Worm (Caenorhabditis elegans) whole organism, L2 larva: ENCODE results near the gene dif-1.

Source experiments
- ama-1 ChIP-seq: fragments of 150-350 bp; optimal IDR thresholded peaks from 2 replicates; lab custom pipeline; 2018; ENCODE audit warnings: inconsistent platforms
- lin-11 ChIP-seq: fragments of 150-350 bp; sonication (generic microtip); optimal IDR thresholded peaks from 2 replicates; lab custom pipeline; 2014; ENCODE audit warnings: missing biosample characterization, missing genetic modification characterization, inconsistent platforms, mixed read lengths
- nhr-25 ChIP-seq: fragments of 150-350 bp; sonication (generic microtip); optimal IDR thresholded peaks from 3 replicates; lab custom pipeline; 2014; ENCODE audit warnings: missing biosample characterization, missing genetic modification characterization
- snpc-4 ChIP-seq: fragments of 150-350 bp; optimal IDR thresholded peaks from 2 replicates; lab custom pipeline; 2014; ENCODE audit warnings: missing biosample characterization, missing genetic modification characterization

DNA sequence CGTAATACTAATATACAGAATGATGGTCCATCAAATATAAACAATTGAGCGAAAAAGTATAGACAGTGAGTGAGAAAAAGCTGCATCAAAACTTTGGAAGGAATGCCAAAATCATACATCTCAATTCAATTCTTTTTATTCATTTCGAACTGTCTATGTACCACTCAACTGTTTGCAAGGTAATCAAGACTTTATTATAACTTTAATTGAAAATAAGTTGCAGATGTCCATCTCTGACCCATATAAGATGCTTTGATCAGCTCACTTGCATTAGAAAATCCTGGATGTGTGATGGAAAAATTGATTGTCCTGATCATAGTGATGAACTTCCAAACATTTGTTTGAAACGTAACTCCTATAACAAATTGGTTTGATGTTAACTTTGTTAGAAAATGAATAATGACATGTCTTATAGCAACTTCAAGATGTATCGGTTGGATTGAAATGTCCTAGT is 14.8 kb upstream of the dif-1 start, which contains the start of gene F32E10.8:
- TF ChIP-seq nhr-25 (tag; lab: Kevin White, UChicago) (no peak), snpc-4 (tag; lab: Kevin White, UChicago) (no peak), ama-1 (lab: Kevin White, UChicago) (no peak), lin-11 (tag; lab: Kevin White, UChicago) (no peak)
